Fruit fly (Drosophila melanogaster) whole organism: ENCODE results near the gene yin.

ENCODE experiments used
- CG8478 ChIP-seq: fragments of >200 bp; optimal IDR thresholded peaks from 2 replicates; lab custom pipeline; 2018; ENCODE audit warnings: inconsistent platforms
- Dll ChIP-seq: fragments of >200 bp; optimal IDR thresholded peaks from 2 replicates; lab custom pipeline; 2017
- EcR ChIP-seq, 2 experiments: fragments of >200 bp; optimal IDR thresholded peaks; 2 replicates each; lab custom pipeline; 2017; ENCODE audit warnings: missing biosample characterization in 2 of 2, missing genetic modification characterization in 2 of 2, missing genetic modification reagents in 2 of 2
- pan ChIP-seq: fragments of >200 bp; optimal IDR thresholded peaks from 2 replicates; lab custom pipeline; 2017
- psq ChIP-seq: fragments of >200 bp; optimal IDR thresholded peaks from 2 replicates; lab custom pipeline; 2017
- usp ChIP-seq: fragments of >200 bp; optimal IDR thresholded peaks from 2 replicates; lab custom pipeline; 2017; ENCODE audit warnings: missing biosample characterization, missing genetic modification characterization, mixed read lengths

Gene yin

DNA sequence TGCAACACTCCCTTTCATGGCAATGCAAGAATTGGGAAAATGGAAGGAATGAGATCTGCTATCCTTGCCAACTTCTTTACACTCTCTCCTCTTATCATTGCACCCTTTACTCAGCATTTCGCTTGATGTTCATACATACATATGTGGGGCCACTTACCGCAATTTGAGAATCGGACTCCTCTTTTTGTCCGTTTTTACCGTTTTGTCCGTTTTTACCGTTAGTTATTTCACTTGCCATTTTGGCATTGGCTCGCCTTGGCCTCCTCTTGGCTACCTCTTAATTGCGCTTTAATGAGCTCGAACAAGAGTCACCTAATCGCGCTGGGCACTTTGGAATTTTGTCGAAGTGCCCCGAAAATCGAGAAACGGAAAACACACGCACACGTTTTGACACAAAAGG is 4.0 kb downstream of the yin start:
- TF ChIP-seq CG8478 (lab: Kevin White, UChicago) = no peak
- TF ChIP-seq pan (lab: Kevin White, UChicago) = no peak
- TF ChIP-seq usp (GFP tag; lab: Kevin White, UChicago) = no peak
- no peak for TF ChIP-seq Dll (lab: Kevin White, UChicago)
- TF ChIP-seq psq = no peak
- TF ChIP-seq EcR (GFP tag; optimal IDR thresholded peaks at IDR 0.05; lab: Kevin White, UChicago) = no peak

dm6 chrX:3866844-3867457 is 4.8 kb downstream of the yin start:
- TF ChIP-seq pan (lab: Kevin White, UChicago) (no peak), EcR (GFP tag; optimal IDR thresholded peaks at IDR 0.05; lab: Kevin White, UChicago) (no peak), usp (GFP tag; lab: Kevin White, UChicago) (no peak), psq (no peak), Dll (lab: Kevin White, UChicago) (no peak), CG8478 (lab: Kevin White, UChicago) (no peak)

dm6 chrX:3866104-3866503 is 5.6 kb downstream of the yin start:
- TF ChIP-seq usp (GFP tag; lab: Kevin White, UChicago) = no peak
- TF ChIP-seq EcR (GFP tag; optimal IDR thresholded peaks at IDR 0.05; lab: Kevin White, UChicago) = no peak
- no peak for TF ChIP-seq psq
- no peak for TF ChIP-seq CG8478 (lab: Kevin White, UChicago)
- no peak for TF ChIP-seq pan (lab: Kevin White, UChicago)
- no peak for TF ChIP-seq Dll (lab: Kevin White, UChicago)

- no peak for TF ChIP-seq psq
These were observed 9.3 kb downstream of the yin start for dm6 chrX:3862319-3862919.

dm6 chrX:3861183-3861582 is 10.6 kb downstream of the yin start:
- TF ChIP-seq EcR (GFP tag; optimal IDR thresholded peaks at IDR 0.05; lab: Kevin White, UChicago) (no peak), CG8478 (lab: Kevin White, UChicago) (peak; percentile 75)

DNA sequence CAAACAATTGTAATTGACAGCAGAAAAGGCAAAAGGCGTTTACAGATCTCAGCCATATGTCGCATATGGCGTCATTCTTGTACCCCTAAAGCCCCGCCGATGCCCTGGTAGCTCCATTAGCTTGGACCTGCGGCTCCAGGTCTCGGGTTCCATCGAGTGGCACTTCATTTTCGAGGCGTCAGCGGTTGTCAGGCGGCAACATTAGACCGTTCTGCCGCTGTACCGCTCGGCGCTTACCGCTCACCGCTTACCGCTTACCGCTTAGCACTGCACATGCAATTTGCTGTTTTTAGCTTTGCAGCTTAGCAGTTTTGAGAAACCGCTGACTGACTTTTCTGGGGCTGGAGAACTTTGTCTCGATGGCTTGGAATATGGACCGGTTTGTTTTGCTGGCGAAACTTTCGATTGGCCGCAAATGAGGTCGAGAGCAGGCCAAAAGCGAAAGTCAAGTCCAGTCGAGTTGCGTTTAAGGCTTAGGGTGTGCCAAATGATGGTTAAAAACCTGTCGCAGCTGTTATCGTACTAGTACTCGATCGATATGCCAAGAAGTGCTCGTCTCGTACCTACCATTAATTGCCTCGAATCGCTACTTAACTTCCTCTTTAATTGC is 22.2 kb downstream of the yin start:
- no peak for TF ChIP-seq Dll (lab: Kevin White, UChicago)
- no peak for TF ChIP-seq psq

DNA sequence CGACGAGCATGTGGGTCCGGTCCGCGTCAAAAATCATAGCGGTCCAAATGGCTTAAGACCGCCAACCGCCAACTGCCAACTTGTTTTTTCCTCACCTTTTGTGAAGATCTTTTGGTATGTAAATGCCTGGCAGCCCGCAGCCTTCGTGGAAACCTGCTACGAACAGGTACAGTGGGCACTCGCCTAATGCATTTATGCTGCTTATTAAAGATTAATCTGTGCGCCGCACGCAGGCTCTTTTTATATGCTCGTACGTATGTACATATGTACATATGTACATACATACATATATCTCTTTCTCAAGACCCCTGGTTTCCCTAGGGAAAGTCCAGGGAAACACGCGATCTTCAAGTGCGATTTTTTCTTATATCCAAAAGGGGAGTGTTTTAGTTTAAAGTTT is 25.3 kb downstream of the yin start:
- TF ChIP-seq EcR (GFP tag; optimal IDR thresholded peaks at IDR 0.05; lab: Kevin White, UChicago) (no peak), Dll (lab: Kevin White, UChicago) (no peak), usp (GFP tag; lab: Kevin White, UChicago) (no peak), CG8478 (lab: Kevin White, UChicago) (no peak), psq (no peak), pan (lab: Kevin White, UChicago) (no peak)

- TF ChIP-seq usp (GFP tag; lab: Kevin White, UChicago) = no peak
- no peak for TF ChIP-seq CG8478 (lab: Kevin White, UChicago)
- no peak for TF ChIP-seq EcR (GFP tag; optimal IDR thresholded peaks at IDR 0.05; lab: Kevin White, UChicago)
- TF ChIP-seq pan (lab: Kevin White, UChicago) = no peak
- no peak for TF ChIP-seq psq
- TF ChIP-seq Dll (lab: Kevin White, UChicago) = no peak
These were observed 26.2 kb downstream of the yin start for dm6 chrX:3845340-3846161.

dm6 chrX:3842898-3843297 is 28.8 kb downstream of the yin start:
- TF ChIP-seq EcR (GFP tag; optimal IDR thresholded peaks at IDR 0.05; lab: Kevin White, UChicago) (peak in 1 of 2 experiments; percentile 30), psq (no peak)

DNA sequence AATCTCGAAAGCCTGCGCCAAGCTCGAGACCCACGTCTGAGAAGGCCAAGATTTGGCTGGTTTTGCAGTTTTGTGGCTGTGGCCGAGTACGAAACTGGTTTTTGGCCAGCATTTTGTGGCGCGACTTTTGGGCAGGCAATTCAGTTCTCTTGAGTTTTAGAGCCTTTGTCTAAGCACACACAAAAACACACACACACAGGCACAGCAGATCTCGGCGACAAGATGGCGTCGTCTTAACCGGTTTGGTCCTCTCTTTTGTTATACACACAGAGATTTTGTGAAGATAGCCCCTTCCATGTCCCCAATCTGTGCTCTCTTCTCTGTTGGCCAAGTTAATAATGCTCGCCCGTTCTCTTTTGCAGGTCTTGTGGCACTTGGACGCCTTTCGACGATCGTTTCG is 30.8 kb downstream of the yin start:
- no peak for TF ChIP-seq psq
- TF ChIP-seq usp (GFP tag; lab: Kevin White, UChicago) = no peak
- no peak for TF ChIP-seq Dll (lab: Kevin White, UChicago)
- TF ChIP-seq pan (lab: Kevin White, UChicago) = no peak
- no peak for TF ChIP-seq EcR (GFP tag; optimal IDR thresholded peaks at IDR 0.05; lab: Kevin White, UChicago)
- TF ChIP-seq CG8478 (lab: Kevin White, UChicago) = no peak

dm6 chrX:3838648-3839047 is 33.1 kb downstream of the yin start:
- no peak for TF ChIP-seq pan (lab: Kevin White, UChicago)
- no peak for TF ChIP-seq psq
- no peak for TF ChIP-seq EcR (GFP tag; optimal IDR thresholded peaks at IDR 0.05; lab: Kevin White, UChicago)
- TF ChIP-seq Dll (lab: Kevin White, UChicago) = no peak
- TF ChIP-seq usp (GFP tag; lab: Kevin White, UChicago) = no peak

DNA sequence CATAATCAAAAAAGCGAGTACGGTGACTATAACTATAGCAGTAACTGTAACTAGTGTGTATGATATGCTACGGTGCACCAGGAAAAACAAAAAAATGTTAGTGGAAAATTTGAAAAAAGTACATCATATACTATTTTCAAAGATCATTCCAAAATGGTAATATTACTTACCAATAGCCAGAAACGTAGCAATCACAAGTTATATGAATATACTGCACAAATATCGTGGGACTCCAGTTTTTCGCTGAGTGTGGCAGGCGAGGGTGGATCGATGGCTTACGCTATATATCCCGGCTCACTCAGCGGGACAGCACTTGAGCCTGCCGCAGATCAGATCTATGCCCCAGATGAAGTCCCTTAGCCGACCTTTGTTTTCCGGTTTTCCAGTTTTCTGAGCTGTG is 34.1 kb downstream of the yin start:
- TF ChIP-seq CG8478 (lab: Kevin White, UChicago) (no peak), usp (GFP tag; lab: Kevin White, UChicago) (no peak), pan (lab: Kevin White, UChicago) (no peak), psq (no peak), EcR (GFP tag; optimal IDR thresholded peaks at IDR 0.05; lab: Kevin White, UChicago) (no peak)
